Fruit fly (Drosophila melanogaster) whole organism, embryonic: ENCODE results near the gene pod1.

Experiments used
- Atf6 ChIP-seq: fragments of 200-800 bp; sonication (Bioruptor generic); IDR thresholded peaks from 2 replicates; pipeline ENCODE4 v1.3.6; 2022; ENCODE audit warnings: missing biosample characterization, missing genetic modification characterization
- BtbVII ChIP-seq: fragments of 200-800 bp; sonication (Bioruptor generic); optimal IDR thresholded peaks from 3 replicates; lab custom pipeline; 2017; ENCODE audit warnings: missing biosample characterization, mild to moderate bottlenecking, missing genetic modification characterization
- CG10267 ChIP-seq: fragments of 200-800 bp; sonication (Bioruptor generic); optimal IDR thresholded peaks from 2 replicates; lab custom pipeline; 2018; ENCODE audit warnings: missing biosample characterization, mild to moderate bottlenecking, missing genetic modification characterization, moderate library complexity
- CG11085 ChIP-seq: fragments of 200-800 bp; sonication (Bioruptor generic); IDR thresholded peaks from 2 replicates; pipeline ENCODE4 v1.3.6; 2022; ENCODE audit warnings: missing biosample characterization, missing genetic modification characterization
- CG12236 ChIP-seq: fragments of 200-800 bp; sonication (Bioruptor generic); optimal IDR thresholded peaks from 2 replicates; lab custom pipeline; 2016; ENCODE audit warnings: missing biosample characterization, missing genetic modification characterization
- CG15269 ChIP-seq: fragments of 200-800 bp; sonication (Bioruptor generic); optimal IDR thresholded peaks from 2 replicates; lab custom pipeline; 2018; ENCODE audit warnings: missing biosample characterization, mild to moderate bottlenecking, missing genetic modification characterization, moderate library complexity
- CG15514 ChIP-seq: fragments of 200-800 bp; sonication (Bioruptor generic); optimal IDR thresholded peaks from 3 replicates; lab custom pipeline; 2017; ENCODE audit warnings: missing biosample characterization, missing genetic modification characterization, mild to moderate bottlenecking, moderate library complexity, missing genetic modification reagents
- CG16779 ChIP-seq: fragments of 200-800 bp; sonication (Bioruptor generic); IDR thresholded peaks from 2 replicates; pipeline ENCODE4 v1.3.6; 2022; ENCODE audit warnings: missing biosample characterization, missing genetic modification characterization
- CG17568 ChIP-seq: fragments of 200-800 bp; sonication (Bioruptor generic); optimal IDR thresholded peaks from 2 replicates; lab custom pipeline; 2018; ENCODE audit warnings: missing biosample characterization, mild to moderate bottlenecking, missing genetic modification characterization, moderate library complexity
- CG17802 ChIP-seq: fragments of 200-800 bp; sonication (Bioruptor generic); optimal IDR thresholded peaks from 2 replicates; lab custom pipeline; 2018; ENCODE audit warnings: missing biosample characterization, mild to moderate bottlenecking, missing genetic modification characterization, moderate library complexity
- CG18764 ChIP-seq: fragments of 200-800 bp; sonication (Bioruptor generic); optimal IDR thresholded peaks from 3 replicates; lab custom pipeline; 2016; ENCODE audit warnings: missing biosample characterization, missing genetic modification characterization
- CG2202 ChIP-seq: fragments of 200-800 bp; sonication (Bioruptor generic); optimal IDR thresholded peaks from 2 replicates; lab custom pipeline; 2018; ENCODE audit warnings: missing biosample characterization, mild to moderate bottlenecking, missing genetic modification characterization
- CG2875 ChIP-seq: fragments of 200-800 bp; sonication (Bioruptor generic); optimal IDR thresholded peaks from 2 replicates; lab custom pipeline; 2017; ENCODE audit warnings: missing biosample characterization, mild to moderate bottlenecking, missing genetic modification characterization, missing genetic modification reagents
- CG3281 ChIP-seq: fragments of 200-800 bp; sonication (Bioruptor generic); optimal IDR thresholded peaks from 3 replicates; lab custom pipeline; 2017; ENCODE audit warnings: missing biosample characterization, mild to moderate bottlenecking, missing genetic modification characterization
- CG34376 ChIP-seq: fragments of 200-800 bp; sonication (Bioruptor generic); optimal IDR thresholded peaks from 2 replicates; lab custom pipeline; 2018; ENCODE audit warnings: missing biosample characterization, mild to moderate bottlenecking, missing genetic modification characterization
- CG3847 ChIP-seq: fragments of 200-800 bp; sonication (Bioruptor generic); IDR thresholded peaks from 2 replicates; pipeline ENCODE4 v1.3.6; 2022; ENCODE audit warnings: missing biosample characterization, missing genetic modification characterization
- CG4820 ChIP-seq: fragments of 200-800 bp; sonication (Bioruptor generic); optimal IDR thresholded peaks from 3 replicates; lab custom pipeline; 2016; ENCODE audit warnings: missing biosample characterization, missing genetic modification characterization
- CG5180 ChIP-seq: fragments of 200-800 bp; sonication (Bioruptor generic); optimal IDR thresholded peaks from 3 replicates; lab custom pipeline; 2017; ENCODE audit warnings: missing biosample characterization, missing genetic modification characterization, mild to moderate bottlenecking, moderate library complexity, missing genetic modification reagents
- CG5245 ChIP-seq: fragments of 200-800 bp; sonication (Bioruptor generic); optimal IDR thresholded peaks from 3 replicates; lab custom pipeline; 2016; ENCODE audit warnings: missing biosample characterization, missing genetic modification characterization
- CG7271 ChIP-seq: fragments of 200-800 bp; sonication (Bioruptor generic); optimal IDR thresholded peaks from 2 replicates; lab custom pipeline; 2018; ENCODE audit warnings: missing biosample characterization, mild to moderate bottlenecking, missing genetic modification characterization, moderate library complexity
- CG8765 ChIP-seq: fragments of 200-800 bp; sonication (Bioruptor generic); IDR thresholded peaks from 2 replicates; pipeline ENCODE4 v1.3.6; 2022; ENCODE audit warnings: missing biosample characterization, missing genetic modification characterization
- Gsc ChIP-seq: fragments of 200-800 bp; sonication (Bioruptor generic); IDR thresholded peaks from 2 replicates; pipeline ENCODE4 v1.3.6; 2022; ENCODE audit warnings: missing biosample characterization, missing genetic modification characterization
- HLHmδ ChIP-seq: fragments of 200-800 bp; sonication (Bioruptor generic); optimal IDR thresholded peaks from 2 replicates; lab custom pipeline; 2018; ENCODE audit warnings: missing biosample characterization, mild to moderate bottlenecking, missing genetic modification characterization, moderate library complexity
- Hr51 ChIP-seq, 2 experiments: fragments of 200-800 bp; sonication (Bioruptor generic); optimal IDR thresholded peaks; 2 replicates in 1 of 2; 3 replicates in 1 of 2; lab custom pipeline; 2016 to 2018; ENCODE audit warnings: missing biosample characterization in 2 of 2, missing genetic modification characterization in 2 of 2, mild to moderate bottlenecking in 1 of 2, moderate library complexity in 1 of 2
- Kr ChIP-seq: fragments of 200-800 bp; sonication (Bioruptor generic); optimal IDR thresholded peaks from 2 replicates; lab custom pipeline; 2017; ENCODE audit warnings: missing biosample characterization, mild to moderate bottlenecking, missing genetic modification characterization
- Lhr ChIP-seq: fragments of 200-800 bp; sonication (Bioruptor generic); optimal IDR thresholded peaks from 3 replicates; lab custom pipeline; 2017; ENCODE audit warnings: mild to moderate bottlenecking, missing biosample characterization, missing genetic modification reagents, missing genetic modification characterization
- MTF-1 ChIP-seq: fragments of 200-800 bp; sonication (Bioruptor generic); optimal IDR thresholded peaks from 2 replicates; lab custom pipeline; 2018; ENCODE audit warnings: missing biosample characterization, mild to moderate bottlenecking, missing genetic modification characterization, borderline replicate concordance
- Myb ChIP-seq: fragments of 200-800 bp; sonication (Bioruptor generic); optimal IDR thresholded peaks from 2 replicates; lab custom pipeline; 2016; ENCODE audit warnings: missing biosample characterization, missing genetic modification characterization
- Neu2 ChIP-seq: fragments of 200-800 bp; sonication (Bioruptor generic); optimal IDR thresholded peaks from 3 replicates; lab custom pipeline; 2016; ENCODE audit warnings: missing biosample characterization, missing genetic modification characterization, borderline replicate concordance
- Rx ChIP-seq: fragments of 200-800 bp; sonication (Bioruptor generic); IDR thresholded peaks from 2 replicates; pipeline ENCODE4 v1.3.6; 2022; ENCODE audit warnings: missing biosample characterization, missing genetic modification characterization
- Sry-δ ChIP-seq: fragments of 200-800 bp; sonication (Bioruptor generic); optimal IDR thresholded peaks from 2 replicates; lab custom pipeline; 2016; ENCODE audit warnings: missing biosample characterization, missing genetic modification characterization
- Xrp1 ChIP-seq: fragments of 200-800 bp; sonication (Bioruptor generic); IDR thresholded peaks from 2 replicates; pipeline ENCODE4 v1.3.6; 2022; ENCODE audit warnings: missing biosample characterization, missing genetic modification characterization
- aop ChIP-seq: fragments of 200-800 bp; sonication (Bioruptor generic); IDR thresholded peaks from 2 replicates; pipeline ENCODE4 v1.3.6; 2022; ENCODE audit warnings: missing biosample characterization, missing genetic modification characterization
- ara ChIP-seq: fragments of 200-800 bp; sonication (Bioruptor generic); IDR thresholded peaks from 2 replicates; pipeline ENCODE4 v1.3.6; 2022; ENCODE audit warnings: missing biosample characterization, missing genetic modification characterization
- br ChIP-seq: fragments of >200 bp; optimal IDR thresholded peaks from 2 replicates; lab custom pipeline; 2017
- cato ChIP-seq: fragments of 200-800 bp; sonication (Bioruptor generic); optimal IDR thresholded peaks from 2 replicates; lab custom pipeline; 2016; ENCODE audit warnings: missing biosample characterization, missing genetic modification characterization, borderline replicate concordance
- chm ChIP-seq: fragments of 200-800 bp; sonication (Bioruptor generic); IDR thresholded peaks from 2 replicates; pipeline ENCODE4 v1.3.6; 2022; ENCODE audit warnings: missing biosample characterization, missing genetic modification characterization
- disco-r ChIP-seq: fragments of 200-800 bp; sonication (Bioruptor generic); optimal IDR thresholded peaks from 2 replicates; lab custom pipeline; 2016; ENCODE audit warnings: missing biosample characterization, missing genetic modification characterization
- fd3F ChIP-seq: fragments of 200-800 bp; sonication (Bioruptor generic); optimal IDR thresholded peaks from 2 replicates; lab custom pipeline; 2018; ENCODE audit warnings: missing biosample characterization, mild to moderate bottlenecking, missing genetic modification characterization, moderate library complexity
- inv ChIP-seq: fragments of 200-800 bp; sonication (Bioruptor generic); IDR thresholded peaks from 2 replicates; pipeline ENCODE4 v1.3.6; 2022; ENCODE audit warnings: missing biosample characterization, missing genetic modification characterization; ENCODE audit not compliant: partially characterized antibody
- luna ChIP-seq: fragments of 200-800 bp; sonication (Bioruptor generic); optimal IDR thresholded peaks from 2 replicates; lab custom pipeline; 2016; ENCODE audit warnings: missing biosample characterization, missing genetic modification characterization
- pan ChIP-seq, 4 experiments: fragments of >200 bp in 3 of 4; fragments of 200-800 bp in 1 of 4; sonication (Bioruptor generic) in 1 of 4; optimal IDR thresholded peaks in 3 of 4; IDR thresholded peaks in 1 of 4; 2 replicates each; pipeline versions ENCODE4 v1.3.6 to Lab custom; 2017 to 2022; ENCODE audit warnings: missing biosample characterization in 2 of 4, missing genetic modification characterization in 2 of 4, mixed read lengths in 1 of 4
- pnt ChIP-seq: fragments of 200-800 bp; sonication (Bioruptor generic); optimal IDR thresholded peaks from 3 replicates; lab custom pipeline; 2016; ENCODE audit warnings: missing biosample characterization, missing genetic modification characterization
- psq ChIP-seq: fragments of 200-800 bp; sonication (Bioruptor generic); optimal IDR thresholded peaks from 2 replicates; lab custom pipeline; 2017; ENCODE audit warnings: missing biosample characterization, missing genetic modification characterization
- repo ChIP-seq: fragments of 200-800 bp; sonication (Bioruptor generic); optimal IDR thresholded peaks from 2 replicates; lab custom pipeline; 2016; ENCODE audit warnings: missing biosample characterization, missing genetic modification characterization
- schlank ChIP-seq: fragments of 200-800 bp; sonication (Bioruptor generic); optimal IDR thresholded peaks from 2 replicates; lab custom pipeline; 2018; ENCODE audit warnings: missing biosample characterization, mild to moderate bottlenecking, missing genetic modification characterization
- stwl ChIP-seq: fragments of 200-800 bp; sonication (Bioruptor generic); optimal IDR thresholded peaks from 3 replicates; lab custom pipeline; 2018; ENCODE audit warnings: missing biosample characterization, mild to moderate bottlenecking, missing genetic modification characterization, moderate library complexity
- unc-4 ChIP-seq: fragments of 200-800 bp; sonication (Bioruptor generic); IDR thresholded peaks from 2 replicates; pipeline ENCODE4 v1.3.6; 2022; ENCODE audit warnings: missing biosample characterization, missing genetic modification characterization; ENCODE audit not compliant: partially characterized antibody
- usp ChIP-seq: fragments of >200 bp; optimal IDR thresholded peaks from 2 replicates; lab custom pipeline; 2017; ENCODE audit warnings: missing biosample characterization, missing genetic modification characterization
- zen ChIP-seq: fragments of 200-800 bp; sonication (Bioruptor generic); optimal IDR thresholded peaks from 3 replicates; lab custom pipeline; 2018; ENCODE audit warnings: missing biosample characterization, mild to moderate bottlenecking, missing genetic modification characterization, moderate library complexity

The pod1 gene

dm6 chrX:6794190-6794589 is 9.3 kb upstream of the pod1 start (continued):
- peak; percentile 78 for TF ChIP-seq repo
- peak; percentile 41 for TF ChIP-seq Lhr (GFP tag; lab: Kevin White, UChicago)
- TF ChIP-seq CG2875 (GFP tag; lab: Kevin White, UChicago) = peak; percentile 67
- peak; percentile 78 for TF ChIP-seq disco-r (GFP tag; lab: Kevin White, UChicago)
- peak; percentile 53 for TF ChIP-seq psq (GFP tag; lab: Kevin White, UChicago)
- TF ChIP-seq Xrp1 (GFP tag; lab: Robert Waterston, UW) = peak; percentile 84
- TF ChIP-seq ara (GFP tag; lab: Robert Waterston, UW) = peak; percentile 85
- peak; percentile 41 for TF ChIP-seq CG17802 (tag; lab: Kevin White, UChicago)
- peak; percentile 62 for TF ChIP-seq MTF-1 (GFP tag; lab: Kevin White, UChicago)
- TF ChIP-seq CG15514 (GFP tag; lab: Kevin White, UChicago) = peak; percentile 72
- no peak for TF ChIP-seq CG2202 (tag; lab: Kevin White, UChicago)
- TF ChIP-seq Sry-δ = peak; percentile 40
- peak; percentile 85 for TF ChIP-seq Atf6 (GFP tag; lab: Robert Waterston, UW)
- no peak for TF ChIP-seq inv (GFP tag; lab: Robert Waterston, UW)
- no peak for TF ChIP-seq CG7271 (tag; lab: Kevin White, UChicago)
- TF ChIP-seq chm = peak; percentile 73; the same call in 1 of the 2 replicates
- peak; percentile 87 for TF ChIP-seq CG16779 (GFP tag; lab: Robert Waterston, UW)
- TF ChIP-seq br (lab: Kevin White, UChicago) = no peak
- TF ChIP-seq aop (GFP tag; lab: Robert Waterston, UW) = peak; percentile 55; the same call in 1 of the 2 replicates
- peak; percentile 60 for TF ChIP-seq CG11085 (GFP tag; lab: Robert Waterston, UW)
- peak; percentile 72 for TF ChIP-seq BtbVII (GFP tag; lab: Kevin White, UChicago)
- peak; percentile 91 for TF ChIP-seq CG15269 (tag; lab: Kevin White, UChicago)
- TF ChIP-seq CG17568 (GFP tag; lab: Kevin White, UChicago) = peak; percentile 68
- TF ChIP-seq CG12236 = peak; percentile 73
- TF ChIP-seq Kr (GFP tag; lab: Kevin White, UChicago) = no peak
- peak; percentile 59 for TF ChIP-seq luna (GFP tag; lab: Kevin White, UChicago)
- TF ChIP-seq Hr51 (GFP tag; optimal IDR thresholded peaks at IDR 0.05; lab: Kevin White, UChicago) = peak; percentile 75 to 89
- no peak for TF ChIP-seq CG34376 (GFP tag; lab: Kevin White, UChicago)
- TF ChIP-seq Neu2 (GFP tag; lab: Kevin White, UChicago) = peak; percentile 50
- peak; percentile 62 for TF ChIP-seq Myb (GFP tag; lab: Kevin White, UChicago)
- TF ChIP-seq CG5245 (GFP tag; lab: Kevin White, UChicago) = peak; percentile 78
- peak; percentile 83 for TF ChIP-seq CG3847 (GFP tag; lab: Robert Waterston, UW)
- TF ChIP-seq zen (tag; lab: Kevin White, UChicago) = peak; percentile 62
- peak; percentile 59 for TF ChIP-seq pnt
- TF ChIP-seq stwl (tag; lab: Kevin White, UChicago) = no peak
- peak; percentile 40; the same call in 1 of the 2 replicates for TF ChIP-seq Gsc (GFP tag; lab: Robert Waterston, UW)
- peak; percentile 69 for TF ChIP-seq CG4820 (GFP tag; lab: Kevin White, UChicago)
- peak; percentile 77 for TF ChIP-seq fd3F (GFP tag; lab: Kevin White, UChicago)
- peak; percentile 83 for TF ChIP-seq CG3281 (GFP tag; lab: Kevin White, UChicago)
- peak; percentile 65 for TF ChIP-seq CG5180 (GFP tag; lab: Kevin White, UChicago)
- TF ChIP-seq HLHmδ (GFP tag; lab: Kevin White, UChicago) = no peak
- no peak for TF ChIP-seq usp (GFP tag; lab: Kevin White, UChicago)
- TF ChIP-seq CG8765 (GFP tag; lab: Robert Waterston, UW) = 0 out of 2 replicates have a peak, but pooled peaks have one; percentile 37
- TF ChIP-seq CG10267 (tag; lab: Kevin White, UChicago) = peak; percentile 53
- peak; percentile 87 for TF ChIP-seq Rx (GFP tag; lab: Robert Waterston, UW)
- no peak for TF ChIP-seq unc-4 (GFP tag; lab: Robert Waterston, UW)
- peak; percentile 78 for TF ChIP-seq schlank (tag; lab: Kevin White, UChicago)
- TF ChIP-seq cato (GFP tag; lab: Kevin White, UChicago) = no peak
- TF ChIP-seq CG18764 (GFP tag; lab: Kevin White, UChicago) = peak; percentile 60
- TF ChIP-seq pan (optimal IDR thresholded peaks at IDR 0.05; lab: Kevin White, UChicago) = no peak
- TF ChIP-seq pan (GFP tag; optimal IDR thresholded peaks at IDR 0.05 in 1 of 2, IDR thresholded peaks at IDR 0.05 in 1 of 2) = peak in 1 of 2 experiments; percentile 92
